Fruit fly (Drosophila melanogaster) whole organism: ENCODE measurements around the gene CG7168.

Experiments used
- CG8478 ChIP-seq: fragments of >200 bp; optimal IDR thresholded peaks from 2 replicates; lab custom pipeline; 2018; ENCODE audit warnings: inconsistent platforms
- Dll ChIP-seq: fragments of >200 bp; optimal IDR thresholded peaks from 2 replicates; lab custom pipeline; 2017
- EcR ChIP-seq, 2 experiments: fragments of >200 bp; optimal IDR thresholded peaks; 2 replicates each; lab custom pipeline; 2017; ENCODE audit warnings: missing biosample characterization in 2 of 2, missing genetic modification characterization in 2 of 2, missing genetic modification reagents in 2 of 2

- TF ChIP-seq Dll (no peak), CG8478 (lab: Kevin White, UChicago) (no peak), EcR (GFP tag; optimal IDR thresholded peaks at IDR 0.05; lab: Kevin White, UChicago) (no peak)
Observed at dm6 chr3R:18267489-18267888, 41.6 kb upstream of the CG7168 start, which contains the start of gene CG18599.
